Worm (Caenorhabditis elegans) whole organism, midembryonic: ENCODE results near the gene ins-8.

Experiments
- flt-1 ChIP-seq: fragments of 200-800 bp; sonication (Bioruptor generic); IDR thresholded peaks from 2 replicates; pipeline ENCODE4 v1.3.6; 2022; ENCODE audit warnings: missing genetic modification characterization, missing compliant biosample characterization
- med-1 ChIP-seq: sonication (generic microtip); optimal IDR thresholded peaks from 2 replicates; lab custom pipeline; 2017; ENCODE audit warnings: missing genetic modification characterization, mild to moderate bottlenecking, missing compliant biosample characterization, antibody characterized with exemption, missing genetic modification reagents; ENCODE audit not compliant: insufficient read depth
- ztf-23 ChIP-seq: fragments of 200-800 bp; sonication (Bioruptor generic); IDR thresholded peaks from 2 replicates; pipeline ENCODE4 v1.3.6; 2022; ENCODE audit warnings: missing genetic modification reagents, missing genetic modification characterization, missing compliant biosample characterization
- ztf-29 ChIP-seq: fragments of 200-800 bp; sonication (Bioruptor generic); IDR thresholded peaks from 2 replicates; pipeline ENCODE4 v1.3.6; 2022; ENCODE audit warnings: missing genetic modification reagents, missing genetic modification characterization, missing compliant biosample characterization

DNA sequence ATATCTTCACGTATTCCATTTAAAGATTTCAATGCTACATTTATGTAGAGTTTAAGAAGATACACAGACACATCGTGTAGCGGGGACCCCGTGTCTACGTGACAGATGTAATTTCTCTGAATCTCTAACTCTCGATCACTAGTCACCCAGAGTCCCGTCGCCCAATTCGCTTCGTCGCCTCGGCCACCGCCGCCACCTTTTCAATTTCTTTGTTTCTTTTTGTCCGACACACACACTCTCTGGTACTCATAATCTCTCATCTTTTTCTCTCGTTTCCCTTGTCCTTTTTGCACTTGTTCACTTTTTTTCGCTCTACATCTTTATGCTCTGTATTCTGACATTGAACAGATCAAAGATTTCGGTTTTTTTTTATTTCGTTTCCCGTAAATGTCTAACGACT lies 37.7 kb upstream of the ins-8 start:
- no peak for TF ChIP-seq med-1 (GFP tag; lab: Kevin White, UChicago)
- TF ChIP-seq flt-1 (GFP tag; lab: Robert Waterston, UW), result no peak
- TF ChIP-seq ztf-23 (GFP tag; lab: Robert Waterston, UW), result no peak
- no peak for TF ChIP-seq ztf-29
